Fruit fly (Drosophila melanogaster) whole organism, embryonic: ENCODE results near the gene CG31327.

ENCODE experiments used
- Abd-B ChIP-seq: fragments of 200-800 bp; sonication (Bioruptor generic); optimal IDR thresholded peaks from 2 replicates; lab custom pipeline; 2018; ENCODE audit warnings: missing biosample characterization, mild to moderate bottlenecking, missing genetic modification characterization, moderate library complexity
- Aef1 ChIP-seq: fragments of 200-800 bp; sonication (Bioruptor generic); IDR thresholded peaks from 3 replicates; pipeline ENCODE4 v1.3.6; 2022; ENCODE audit warnings: missing biosample characterization, missing genetic modification characterization
- Asciz ChIP-seq: fragments of 200-800 bp; sonication (Bioruptor generic); optimal IDR thresholded peaks from 2 replicates; lab custom pipeline; 2017; ENCODE audit warnings: missing biosample characterization, mild to moderate bottlenecking, missing genetic modification characterization, missing genetic modification reagents
- Awh ChIP-seq: fragments of 200-800 bp; sonication (Bioruptor generic); IDR thresholded peaks from 2 replicates; pipeline ENCODE4, ENCODE4 v1.3.6; 2022; ENCODE audit warnings: missing biosample characterization, missing genetic modification characterization
- BEAF-32 ChIP-seq: fragments of 200-800 bp; sonication (Bioruptor generic); optimal IDR thresholded peaks from 3 replicates; lab custom pipeline; 2017; ENCODE audit warnings: missing biosample characterization, missing genetic modification characterization, mild to moderate bottlenecking, moderate library complexity, missing genetic modification reagents
- CG10565 ChIP-seq: fragments of 200-800 bp; sonication (Bioruptor generic); optimal IDR thresholded peaks from 3 replicates; lab custom pipeline; 2016; ENCODE audit warnings: missing biosample characterization, mild to moderate bottlenecking, missing genetic modification characterization
- CG13123 ChIP-seq: fragments of 200-800 bp; sonication (Bioruptor generic); optimal IDR thresholded peaks from 2 replicates; lab custom pipeline; 2016; ENCODE audit warnings: missing biosample characterization, missing genetic modification characterization
- CG13894 ChIP-seq: fragments of 200-800 bp; sonication (Bioruptor generic); optimal IDR thresholded peaks from 3 replicates; lab custom pipeline; 2018; ENCODE audit warnings: missing biosample characterization, mild to moderate bottlenecking, missing genetic modification characterization, moderate library complexity
- CG14050 ChIP-seq: fragments of 200-800 bp; sonication (Bioruptor generic); IDR thresholded peaks from 3 replicates; pipeline ENCODE4 v1.3.6; 2022; ENCODE audit warnings: missing biosample characterization, missing genetic modification characterization
- CG1529 ChIP-seq: fragments of 200-800 bp; sonication (Bioruptor generic); optimal IDR thresholded peaks from 3 replicates; lab custom pipeline; 2018; ENCODE audit warnings: missing biosample characterization, missing genetic modification characterization
- CG15696 ChIP-seq: fragments of 200-800 bp; sonication (Bioruptor generic); optimal IDR thresholded peaks from 2 replicates; lab custom pipeline; 2019; ENCODE audit warnings: missing biosample characterization, mild to moderate bottlenecking, missing genetic modification characterization, moderate library complexity
- CG16779 ChIP-seq: fragments of 200-800 bp; sonication (Bioruptor generic); IDR thresholded peaks from 2 replicates; pipeline ENCODE4 v1.3.6; 2022; ENCODE audit warnings: missing biosample characterization, missing genetic modification characterization
- CG16813 ChIP-seq: fragments of 200-800 bp; sonication (Bioruptor generic); IDR thresholded peaks from 3 replicates; pipeline ENCODE4 v1.3.6; 2022; ENCODE audit warnings: missing biosample characterization, missing genetic modification characterization; ENCODE audit not compliant: partially characterized antibody
- CG17359 ChIP-seq: fragments of 200-800 bp; sonication (Bioruptor generic); optimal IDR thresholded peaks from 3 replicates; lab custom pipeline; 2018; ENCODE audit warnings: missing biosample characterization, mild to moderate bottlenecking, missing genetic modification characterization, moderate library complexity
- CG17612 ChIP-seq: fragments of 200-800 bp; sonication (Bioruptor generic); IDR thresholded peaks from 2 replicates; pipeline ENCODE4 v1.3.6; 2022; ENCODE audit warnings: missing biosample characterization, missing genetic modification characterization
- CG17912 ChIP-seq: fragments of 200-800 bp; sonication (Bioruptor generic); optimal IDR thresholded peaks from 2 replicates; lab custom pipeline; 2018; ENCODE audit warnings: missing biosample characterization, mild to moderate bottlenecking, missing genetic modification characterization
- CG31224 ChIP-seq: fragments of 200-800 bp; sonication (Bioruptor generic); IDR thresholded peaks from 2 replicates; pipeline ENCODE4 v1.3.6; 2022; ENCODE audit warnings: missing biosample characterization, missing genetic modification characterization
- CG9609 ChIP-seq: fragments of 200-800 bp; sonication (Bioruptor generic); optimal IDR thresholded peaks from 3 replicates; lab custom pipeline; 2016; ENCODE audit warnings: missing biosample characterization, missing genetic modification characterization
- CoRest ChIP-seq: fragments of 200-800 bp; sonication (Bioruptor generic); optimal IDR thresholded peaks from 3 replicates; lab custom pipeline; 2018; ENCODE audit warnings: missing biosample characterization, mild to moderate bottlenecking, missing genetic modification characterization, moderate library complexity
- Drgx ChIP-seq: fragments of 200-800 bp; sonication (Bioruptor generic); IDR thresholded peaks from 2 replicates; pipeline ENCODE4 v1.3.6; 2022; ENCODE audit warnings: missing biosample characterization, missing genetic modification characterization
- Ets97D ChIP-seq: fragments of 200-800 bp; sonication (Bioruptor generic); optimal IDR thresholded peaks from 3 replicates; lab custom pipeline; 2016; ENCODE audit warnings: missing biosample characterization, missing genetic modification characterization
- Hand ChIP-seq: fragments of 200-800 bp; sonication (Bioruptor generic); optimal IDR thresholded peaks from 2 replicates; lab custom pipeline; 2017; ENCODE audit warnings: mild to moderate bottlenecking, missing biosample characterization, missing genetic modification reagents, missing genetic modification characterization
- Oaz ChIP-seq: fragments of 200-800 bp; sonication (Bioruptor generic); IDR thresholded peaks from 2 replicates; pipeline ENCODE4 v1.3.6; 2022; ENCODE audit warnings: missing biosample characterization, missing genetic modification characterization
- amos ChIP-seq: fragments of 200-800 bp; sonication (Bioruptor generic); IDR thresholded peaks from 2 replicates; pipeline ENCODE4 v1.3.6; 2022; ENCODE audit warnings: missing biosample characterization, missing genetic modification characterization; ENCODE audit not compliant: partially characterized antibody
- bab2 ChIP-seq: fragments of 200-800 bp; sonication (Bioruptor generic); optimal IDR thresholded peaks from 2 replicates; lab custom pipeline; 2016; ENCODE audit warnings: missing biosample characterization, missing genetic modification characterization
- chinmo ChIP-seq: fragments of 200-800 bp; sonication (Bioruptor generic); IDR thresholded peaks from 4 replicates; pipeline ENCODE4 v1.3.6; 2022; ENCODE audit warnings: missing biosample characterization, missing genetic modification characterization; ENCODE audit not compliant: partially characterized antibody
- crc ChIP-seq: fragments of 200-800 bp; sonication (Bioruptor generic); optimal IDR thresholded peaks from 2 replicates; lab custom pipeline; 2016; ENCODE audit warnings: missing biosample characterization, missing genetic modification characterization
- crol ChIP-seq: fragments of 200-800 bp; sonication (Bioruptor generic); IDR thresholded peaks from 2 replicates; pipeline ENCODE4 v1.3.6; 2022; ENCODE audit warnings: missing biosample characterization, missing genetic modification characterization
- esg ChIP-seq: fragments of 200-800 bp; sonication (Bioruptor generic); conservative IDR thresholded peaks from 2 replicates; pipeline ENCODE4 v1.3.6; 2022; ENCODE audit warnings: missing biosample characterization, missing genetic modification characterization
- eyg ChIP-seq: fragments of 200-800 bp; sonication (Bioruptor generic); optimal IDR thresholded peaks from 3 replicates; lab custom pipeline; 2016; ENCODE audit warnings: missing biosample characterization, missing genetic modification characterization
- fd102C ChIP-seq: fragments of 200-800 bp; sonication (Bioruptor generic); optimal IDR thresholded peaks from 2 replicates; lab custom pipeline; 2018; ENCODE audit warnings: missing biosample characterization, mild to moderate bottlenecking, missing genetic modification characterization, moderate library complexity
- fd3F ChIP-seq: fragments of 200-800 bp; sonication (Bioruptor generic); optimal IDR thresholded peaks from 2 replicates; lab custom pipeline; 2018; ENCODE audit warnings: missing biosample characterization, mild to moderate bottlenecking, missing genetic modification characterization, moderate library complexity
- fd96Cb ChIP-seq: fragments of 200-800 bp; sonication (Bioruptor generic); optimal IDR thresholded peaks from 2 replicates; lab custom pipeline; 2018; ENCODE audit warnings: missing biosample characterization, mild to moderate bottlenecking, missing genetic modification characterization, moderate library complexity
- grn ChIP-seq: fragments of 200-800 bp; sonication (Bioruptor generic); optimal IDR thresholded peaks from 3 replicates; lab custom pipeline; 2017; ENCODE audit warnings: missing biosample characterization, missing genetic modification characterization
- ham ChIP-seq: fragments of 200-800 bp; sonication (Bioruptor generic); IDR thresholded peaks from 2 replicates; pipeline ENCODE4 v1.3.6; 2022; ENCODE audit warnings: missing biosample characterization, missing genetic modification characterization
- hbn ChIP-seq: fragments of 200-800 bp; sonication (Bioruptor generic); IDR thresholded peaks from 2 replicates; pipeline ENCODE4 v1.3.6; 2022; ENCODE audit warnings: missing biosample characterization, missing genetic modification characterization; ENCODE audit not compliant: partially characterized antibody
- lmd ChIP-seq: fragments of 200-800 bp; sonication (Bioruptor generic); IDR thresholded peaks from 2 replicates; pipeline ENCODE4 v1.3.6; 2022; ENCODE audit warnings: missing biosample characterization, missing genetic modification characterization
- pb ChIP-seq: fragments of 200-800 bp; sonication (Bioruptor generic); optimal IDR thresholded peaks from 3 replicates; lab custom pipeline; 2016; ENCODE audit warnings: missing biosample characterization, missing genetic modification characterization
- pros ChIP-seq: fragments of 200-800 bp; sonication (Bioruptor generic); optimal IDR thresholded peaks from 3 replicates; lab custom pipeline; 2019; ENCODE audit warnings: missing biosample characterization, mild to moderate bottlenecking, missing genetic modification characterization, moderate library complexity
- ranshi ChIP-seq: fragments of 200-800 bp; sonication (Bioruptor generic); IDR thresholded peaks from 2 replicates; pipeline ENCODE4 v1.3.6; 2022; ENCODE audit warnings: missing biosample characterization, missing genetic modification characterization
- run ChIP-seq: fragments of 200-800 bp; sonication (Bioruptor generic); optimal IDR thresholded peaks from 3 replicates; lab custom pipeline; 2018; ENCODE audit warnings: missing biosample characterization, mild to moderate bottlenecking, missing genetic modification characterization
- sens-2 ChIP-seq: fragments of 200-800 bp; sonication (Bioruptor generic); IDR thresholded peaks from 2 replicates; pipeline ENCODE4 v1.3.6; 2022; ENCODE audit warnings: missing biosample characterization, missing genetic modification characterization
- shn ChIP-seq: fragments of 200-800 bp; sonication (Bioruptor generic); optimal IDR thresholded peaks from 3 replicates; lab custom pipeline; 2016; ENCODE audit warnings: missing biosample characterization, missing genetic modification characterization
- sim ChIP-seq: fragments of 200-800 bp; sonication (Bioruptor generic); IDR thresholded peaks from 2 replicates; pipeline ENCODE4 v1.3.6; 2022; ENCODE audit warnings: missing biosample characterization, missing genetic modification characterization
- tll ChIP-seq, 2 experiments: fragments of 200-800 bp in 1 of 2; fragments of >200 bp in 1 of 2; sonication (Bioruptor generic) in 1 of 2; optimal IDR thresholded peaks; 2 replicates each; lab custom pipeline; 2017 to 2019; ENCODE audit warnings: missing biosample characterization in 2 of 2, missing genetic modification characterization in 2 of 2, mild to moderate bottlenecking in 1 of 2, moderate library complexity in 1 of 2
- twi ChIP-seq: fragments of 200-800 bp; optimal IDR thresholded peaks from 2 replicates; lab custom pipeline; 2019; ENCODE audit warnings: missing biosample characterization, mild to moderate bottlenecking, missing genetic modification characterization, moderate library complexity
- vvl ChIP-seq: fragments of 200-800 bp; sonication (Bioruptor generic); IDR thresholded peaks from 2 replicates; pipeline ENCODE4 v1.3.6; 2022; ENCODE audit warnings: missing biosample characterization, missing genetic modification characterization
- zen ChIP-seq: fragments of 200-800 bp; sonication (Bioruptor generic); optimal IDR thresholded peaks from 3 replicates; lab custom pipeline; 2018; ENCODE audit warnings: missing biosample characterization, mild to moderate bottlenecking, missing genetic modification characterization, moderate library complexity

CG31327 gene

dm6 chr3R:14108158-14108921, 51.7 kb downstream of the CG31327 start, which contains the start of gene CG12402 (continued):
- TF ChIP-seq crol (GFP tag; lab: Robert Waterston, UW) (peak; percentile 98), fd3F (peak; percentile 72), Awh (peak; percentile 91), CG1529 (GFP tag; lab: Kevin White, UChicago) (peak; percentile 68), Abd-B (GFP tag; lab: Kevin White, UChicago) (peak; percentile 71), eyg (GFP tag; lab: Kevin White, UChicago) (peak; percentile 6), CG16779 (GFP tag; lab: Robert Waterston, UW) (0 out of 2 replicates have a peak, but pooled peaks have one; percentile 30), CG10565 (GFP tag; lab: Kevin White, UChicago) (peak; percentile 29), Aef1 (GFP tag; lab: Robert Waterston, UW) (peak; percentile 84), chinmo (GFP tag; lab: Robert Waterston, UW) (peak; percentile 100), lmd (GFP tag; lab: Robert Waterston, UW) (peak; percentile 85), pros (peak; percentile 96), shn (GFP tag; lab: Kevin White, UChicago) (peak; percentile 56), ham (GFP tag; lab: Robert Waterston, UW) (no peak), grn (GFP tag; lab: Kevin White, UChicago) (peak; percentile 79), hbn (GFP tag; lab: Robert Waterston, UW) (peak; percentile 29; the same call in 1 of the 2 replicates), CG15696 (tag; lab: Kevin White, UChicago) (peak; percentile 75), esg (GFP tag; lab: Robert Waterston, UW) (peak; percentile 87), CG17912 (GFP tag; lab: Kevin White, UChicago) (peak; percentile 9), fd96Cb (peak; percentile 86), BEAF-32 (no peak), CG13894 (peak; percentile 63), Drgx (GFP tag; lab: Robert Waterston, UW) (peak; percentile 61), zen (tag; lab: Kevin White, UChicago) (peak; percentile 51), run (tag; lab: Kevin White, UChicago) (peak; percentile 76), Oaz (peak; percentile 75), CoRest (tag; lab: Kevin White, UChicago) (peak; percentile 85), CG17612 (peak; percentile 63), crc (GFP tag; lab: Kevin White, UChicago) (peak; percentile 27), twi (peak; percentile 16), Asciz (GFP tag; lab: Kevin White, UChicago) (peak; percentile 88), ranshi (peak; percentile 85), fd102C (GFP tag; lab: Kevin White, UChicago) (no peak), CG16813 (no peak), CG14050 (GFP tag; lab: Robert Waterston, UW) (peak; percentile 82), CG17359 (tag; lab: Kevin White, UChicago) (peak; percentile 93), CG13123 (GFP tag; lab: Kevin White, UChicago) (peak; percentile 38), sim (GFP tag; lab: Robert Waterston, UW) (peak; percentile 61; the same call in 1 of the 2 replicates), vvl (GFP tag; lab: Robert Waterston, UW) (peak; percentile 95), Hand (peak; percentile 29), Ets97D (GFP tag; lab: Kevin White, UChicago) (no peak), tll (GFP tag; optimal IDR thresholded peaks at IDR 0.05; lab: Kevin White, UChicago) (peak in 1 of 2 experiments; percentile 80), CG9609 (GFP tag; lab: Kevin White, UChicago) (no peak), bab2 (GFP tag; lab: Kevin White, UChicago) (peak; percentile 34), CG31224 (GFP tag; lab: Robert Waterston, UW) (peak; percentile 56), sens-2 (GFP tag; lab: Robert Waterston, UW) (peak; percentile 76; the same call in 1 of the 2 replicates), amos (GFP tag; lab: Robert Waterston, UW) (no peak; the same call in 1 of the 2 replicates), pb (GFP tag; lab: Kevin White, UChicago) (peak; percentile 65)
